Worm (Caenorhabditis elegans): Measurements from ENCODE around the gene pmk-2.

DNA sequence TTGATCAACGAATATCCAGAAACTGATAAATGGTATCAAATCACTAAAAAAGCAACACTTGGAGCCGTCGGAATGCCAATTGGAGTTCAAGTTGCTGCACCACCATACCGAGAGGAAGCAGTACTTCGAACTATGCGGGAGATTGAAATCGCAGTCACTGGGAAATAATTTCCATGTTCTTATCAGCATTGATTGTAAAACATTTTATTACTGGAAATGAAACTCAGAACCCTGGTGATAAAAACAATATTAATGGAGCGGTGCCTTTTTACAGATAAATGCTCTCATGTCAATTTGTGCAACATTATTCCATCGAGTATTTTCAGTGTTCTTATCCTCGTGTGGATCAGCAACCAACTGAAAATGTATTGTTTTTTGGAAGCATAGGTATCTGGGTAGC, 18.5 kb downstream of the pmk-2 start:
- TF ChIP-seq snpc-1.2 (GFP tag; IDR thresholded peaks at IDR 0.05) (no peak), ama-1 (optimal IDR thresholded peaks at IDR 0.05) (no peak), zag-1 (tag; optimal IDR thresholded peaks at IDR 0.05) (no peak), F44E2.7 (GFP tag; IDR thresholded peaks at IDR 0.05) (no peak), nhr-77 (tag; optimal IDR thresholded peaks at IDR 0.05) (no peak), lsy-2 (tag; optimal IDR thresholded peaks at IDR 0.05) (no peak), ces-1 (GFP tag; optimal IDR thresholded peaks at IDR 0.05) (no peak), saeg-2 (GFP tag; IDR thresholded peaks at IDR 0.05) (no peak), Y105C5A.15 (GFP tag; IDR thresholded peaks at IDR 0.05) (no peak), Y5F2A.4 (GFP tag; optimal IDR thresholded peaks at IDR 0.05) (no peak), hif-1 (tag; optimal IDR thresholded peaks at IDR 0.05) (no peak), R02D3.7 (tag; optimal IDR thresholded peaks at IDR 0.05) (no peak), mes-2 (tag; optimal IDR thresholded peaks at IDR 0.05; ENCODE audit: poor library complexity, severe bottlenecking) (no peak), nhr-11 (tag; optimal IDR thresholded peaks at IDR 0.05) (no peak)

Data from whole organism, L4 larva.